Fruit fly (Drosophila melanogaster): ENCODE measurements around the gene CG3568.

CG3568 gene

DNA sequence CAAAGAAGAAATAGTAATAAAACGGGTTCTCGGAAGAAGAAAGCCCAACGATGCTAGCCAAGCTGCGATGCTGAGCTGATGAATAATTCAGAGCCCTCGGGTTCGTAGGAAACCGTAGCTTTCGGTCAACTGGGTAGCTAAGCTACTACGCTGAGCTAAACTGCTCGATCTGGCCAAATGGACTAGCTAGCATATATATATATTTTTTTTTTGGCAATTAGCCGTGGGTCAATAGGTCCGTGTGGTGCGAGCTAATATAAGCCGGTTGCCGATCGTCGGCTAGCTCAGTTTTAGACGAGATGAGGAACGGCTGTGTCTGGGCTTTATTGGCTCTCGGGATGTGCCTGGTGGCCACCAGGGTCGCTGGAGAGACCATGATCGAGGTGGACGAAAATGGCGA, 15.3 kb downstream of the CG3568 start, which contains the start of gene CG3546:
Gene CG3546, plus strand, starts transcription at position 301 of the 400 bp plus-strand sequence.
- TF ChIP-seq CG11762 (GFP tag; optimal IDR thresholded peaks at IDR 0.05; ENCODE audit: insufficient read depth) (no peak), Sox15 (GFP tag; optimal IDR thresholded peaks at IDR 0.05) (no peak), salr (GFP tag; optimal IDR thresholded peaks at IDR 0.05) (no peak), Blimp-1 (GFP tag; optimal IDR thresholded peaks at IDR 0.05) (no peak), Hr4 (GFP tag; optimal IDR thresholded peaks at IDR 0.05) (no peak)

DNA sequence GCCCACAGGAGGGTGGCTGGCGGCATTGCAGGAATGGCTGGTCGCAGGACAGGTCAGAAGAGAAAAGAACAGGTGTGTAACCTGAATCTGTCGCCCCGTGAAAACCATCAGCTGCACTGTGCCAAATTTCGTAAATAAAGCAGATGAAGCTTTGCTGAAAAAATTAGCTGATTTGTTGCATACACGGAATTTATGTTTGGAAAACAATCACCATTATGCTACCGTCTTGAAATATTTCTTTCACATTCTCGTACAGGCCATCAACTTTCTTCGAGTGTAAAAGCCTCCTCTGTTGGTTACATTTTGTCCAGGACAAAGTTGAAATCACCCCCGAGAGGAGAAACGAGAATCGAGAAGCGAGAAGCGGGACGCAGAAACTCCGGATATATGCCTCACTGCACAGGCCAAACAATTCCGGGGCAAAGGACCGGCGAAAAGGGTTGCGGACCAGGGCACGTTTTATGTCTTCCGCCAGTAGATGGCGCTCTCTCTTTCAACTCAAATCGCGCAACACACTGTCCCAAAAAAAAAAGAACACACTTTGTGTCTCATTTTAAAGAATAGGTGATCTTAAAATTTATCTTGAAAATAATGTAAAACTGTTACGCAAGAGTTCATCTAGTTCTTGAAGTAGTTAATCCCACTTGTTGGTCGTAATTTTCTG, 17.9 kb downstream of the CG3568 start:
- TF ChIP-seq CG6792 (GFP tag; optimal IDR thresholded peaks at IDR 0.05) (peak; percentile 26), Met (GFP tag; optimal IDR thresholded peaks at IDR 0.05) (peak; percentile 32), CG1621 (tag; optimal IDR thresholded peaks at IDR 0.05) (peak; percentile 12), CG6163 (GFP tag; IDR thresholded peaks at IDR 0.05) (0 out of 3 replicates have a peak, but pooled peaks have one; percentile 11), Blimp-1 (GFP tag; optimal IDR thresholded peaks at IDR 0.05) (no peak), CG31627 (GFP tag; optimal IDR thresholded peaks at IDR 0.05) (peak; percentile 45), CG34406 (GFP tag; optimal IDR thresholded peaks at IDR 0.05) (no peak), CG6808 (GFP tag; optimal IDR thresholded peaks at IDR 0.05) (peak; percentile 1), eg (GFP tag; IDR thresholded peaks at IDR 0.05) (no peak), CG6276 (GFP tag; optimal IDR thresholded peaks at IDR 0.05) (no peak), CG8319 (GFP tag; optimal IDR thresholded peaks at IDR 0.05) (no peak), vri (GFP tag; optimal IDR thresholded peaks at IDR 0.05) (no peak), CG15336 (GFP tag; IDR thresholded peaks at IDR 0.05) (no peak), dsx (GFP tag; optimal IDR thresholded peaks at IDR 0.05; ENCODE audit: poor library complexity, severe bottlenecking) (no peak), achi (GFP tag; optimal IDR thresholded peaks at IDR 0.05) (no peak), CG8632 (GFP tag; optimal IDR thresholded peaks at IDR 0.05) (no peak), CG11294 (GFP tag; IDR thresholded peaks at IDR 0.05) (no peak), CG10669 (GFP tag; optimal IDR thresholded peaks at IDR 0.05) (peak; percentile 38), pdm3 (GFP tag; optimal IDR thresholded peaks at IDR 0.05) (peak; percentile 24), CG16779 (tag; optimal IDR thresholded peaks at IDR 0.05) (no peak), Hr4 (GFP tag; optimal IDR thresholded peaks at IDR 0.05) (no peak), dac (GFP tag; optimal IDR thresholded peaks at IDR 0.05) (no peak), CG8119 (GFP tag; IDR thresholded peaks at IDR 0.05) (no peak), Lpt (GFP tag; optimal IDR thresholded peaks at IDR 0.05) (no peak), net (GFP tag; optimal IDR thresholded peaks at IDR 0.05) (no peak), OdsH (GFP tag; optimal IDR thresholded peaks at IDR 0.05) (peak; percentile 13), CG3919 (GFP tag; optimal IDR thresholded peaks at IDR 0.05) (peak; percentile 39), fkh (GFP tag; optimal IDR thresholded peaks at IDR 0.05) (no peak), spab (GFP tag; optimal IDR thresholded peaks at IDR 0.05) (no peak), CG9139 (GFP tag; optimal IDR thresholded peaks at IDR 0.05) (no peak), CG4318 (GFP tag; optimal IDR thresholded peaks at IDR 0.05) (no peak), cyc (GFP tag; optimal IDR thresholded peaks at IDR 0.05) (peak; percentile 42), esn (GFP tag; optimal IDR thresholded peaks at IDR 0.05) (peak; percentile 44), fd59A (GFP tag; optimal IDR thresholded peaks at IDR 0.05) (peak; percentile 5), CG3032 (tag; optimal IDR thresholded peaks at IDR 0.05) (no peak), svp (GFP tag) (no peak), CG11762 (GFP tag; optimal IDR thresholded peaks at IDR 0.05; ENCODE audit: insufficient read depth) (no peak), Eip78C (GFP tag) (peak; percentile 75), Smox (GFP tag; optimal IDR thresholded peaks at IDR 0.05) (peak; percentile 23), CG11902 (GFP tag; optimal IDR thresholded peaks at IDR 0.05) (no peak), Eip75B (GFP tag; optimal IDR thresholded peaks at IDR 0.05) (peak; percentile 11), Ets21C (GFP tag; optimal IDR thresholded peaks at IDR 0.05) (no peak), topi (GFP tag; optimal IDR thresholded peaks at IDR 0.05) (peak; percentile 37), Sox15 (GFP tag; optimal IDR thresholded peaks at IDR 0.05) (no peak), CG6854 (GFP tag; optimal IDR thresholded peaks at IDR 0.05) (no peak), Ets96B (tag; optimal IDR thresholded peaks at IDR 0.05) (peak; percentile 38), fd85E (GFP tag; optimal IDR thresholded peaks at IDR 0.05) (no peak), lz (GFP tag; optimal IDR thresholded peaks at IDR 0.05) (peak; percentile 41)

Data from whole organism, prepupa.